Fruit fly (Drosophila melanogaster) whole organism, embryonic: ENCODE data around the gene GstO2.
A peak's percentile ranks its signal among the peaks of the same experiment; 100 is the strongest.

Source experiments
- Asciz ChIP-seq: fragments of 200-800 bp; sonication (Bioruptor generic); optimal IDR thresholded peaks from 2 replicates; lab custom pipeline; 2017; ENCODE audit warnings: missing biosample characterization, mild to moderate bottlenecking, missing genetic modification characterization, missing genetic modification reagents
- B-H2 ChIP-seq: fragments of 200-800 bp; sonication (Bioruptor generic); optimal IDR thresholded peaks from 2 replicates; lab custom pipeline; 2018; ENCODE audit warnings: missing biosample characterization, mild to moderate bottlenecking, missing genetic modification characterization
- CG10654 ChIP-seq: fragments of 200-800 bp; sonication (Bioruptor generic); optimal IDR thresholded peaks from 2 replicates; lab custom pipeline; 2016; ENCODE audit warnings: missing biosample characterization, missing genetic modification characterization
- CG1233 ChIP-seq: fragments of 200-800 bp; sonication (Bioruptor generic); optimal IDR thresholded peaks from 4 replicates; lab custom pipeline; 2018; ENCODE audit warnings: missing biosample characterization, mild to moderate bottlenecking, missing genetic modification characterization
- CG12942 ChIP-seq: fragments of 200-800 bp; sonication (Bioruptor generic); optimal IDR thresholded peaks from 3 replicates; lab custom pipeline; 2016; ENCODE audit warnings: missing biosample characterization, missing genetic modification characterization
- CG13287 ChIP-seq: fragments of 200-800 bp; sonication (Bioruptor generic); IDR thresholded peaks from 2 replicates; pipeline ENCODE4 v1.3.6; 2022; ENCODE audit warnings: missing biosample characterization, missing genetic modification characterization; ENCODE audit not compliant: partially characterized antibody
- CG13894 ChIP-seq: fragments of 200-800 bp; sonication (Bioruptor generic); optimal IDR thresholded peaks from 3 replicates; lab custom pipeline; 2018; ENCODE audit warnings: missing biosample characterization, mild to moderate bottlenecking, missing genetic modification characterization, moderate library complexity
- CG14441 ChIP-seq: fragments of 200-800 bp; sonication (Bioruptor generic); IDR thresholded peaks from 2 replicates; pipeline ENCODE4 v1.3.6; 2022; ENCODE audit warnings: missing biosample characterization, missing genetic modification characterization
- CG14667 ChIP-seq: fragments of 200-800 bp; sonication (Bioruptor generic); IDR thresholded peaks from 2 replicates; pipeline ENCODE4 v1.3.6; 2022; ENCODE audit warnings: missing biosample characterization, missing genetic modification characterization
- CG15514 ChIP-seq: fragments of 200-800 bp; sonication (Bioruptor generic); optimal IDR thresholded peaks from 3 replicates; lab custom pipeline; 2017; ENCODE audit warnings: missing biosample characterization, missing genetic modification characterization, mild to moderate bottlenecking, moderate library complexity, missing genetic modification reagents
- CG17186 ChIP-seq: fragments of 200-800 bp; sonication (Bioruptor generic); optimal IDR thresholded peaks from 3 replicates; lab custom pipeline; 2017; ENCODE audit warnings: missing biosample characterization, missing genetic modification reagents, missing genetic modification characterization
- CG18476 ChIP-seq: fragments of 200-800 bp; sonication (Bioruptor generic); optimal IDR thresholded peaks from 2 replicates; lab custom pipeline; 2016; ENCODE audit warnings: missing biosample characterization, mild to moderate bottlenecking, missing genetic modification characterization
- CG2120 ChIP-seq: fragments of 200-800 bp; sonication (Bioruptor generic); optimal IDR thresholded peaks from 3 replicates; lab custom pipeline; 2016; ENCODE audit warnings: missing biosample characterization, missing genetic modification characterization
- CG2129 ChIP-seq: fragments of 200-800 bp; sonication (Bioruptor generic); IDR thresholded peaks from 2 replicates; pipeline ENCODE4 v1.3.6; 2022; ENCODE audit warnings: missing biosample characterization, missing genetic modification characterization; ENCODE audit not compliant: partially characterized antibody
- CG2199 ChIP-seq: fragments of 200-800 bp; sonication (Bioruptor generic); IDR thresholded peaks from 3 replicates; pipeline ENCODE4 v1.3.6; 2022; ENCODE audit warnings: missing biosample characterization, missing genetic modification characterization
- CG30403 ChIP-seq: fragments of 200-800 bp; sonication (Bioruptor generic); optimal IDR thresholded peaks from 3 replicates; lab custom pipeline; 2016; ENCODE audit warnings: missing biosample characterization, missing genetic modification characterization
- CG31224 ChIP-seq: fragments of 200-800 bp; sonication (Bioruptor generic); IDR thresholded peaks from 2 replicates; pipeline ENCODE4 v1.3.6; 2022; ENCODE audit warnings: missing biosample characterization, missing genetic modification characterization
- CG31365 ChIP-seq: fragments of 200-800 bp; sonication (Bioruptor generic); optimal IDR thresholded peaks from 2 replicates; lab custom pipeline; 2018; ENCODE audit warnings: missing biosample characterization, mild to moderate bottlenecking, missing genetic modification characterization
- CG3726 ChIP-seq: fragments of 200-800 bp; sonication (Bioruptor generic); IDR thresholded peaks from 3 replicates; pipeline ENCODE4, ENCODE4 v1.3.6; 2022; ENCODE audit warnings: missing biosample characterization, missing genetic modification characterization
- CG3995 ChIP-seq: fragments of 200-800 bp; sonication (Bioruptor generic); optimal IDR thresholded peaks from 3 replicates; lab custom pipeline; 2016; ENCODE audit warnings: missing biosample characterization, missing genetic modification characterization
- CG4617 ChIP-seq: fragments of 200-800 bp; sonication (Bioruptor generic); optimal IDR thresholded peaks from 3 replicates; lab custom pipeline; 2016; ENCODE audit warnings: missing biosample characterization, missing genetic modification characterization, borderline replicate concordance
- CG4707 ChIP-seq: fragments of 200-800 bp; sonication (Bioruptor generic); optimal IDR thresholded peaks from 2 replicates; lab custom pipeline; 2018; ENCODE audit warnings: missing biosample characterization, mild to moderate bottlenecking, missing genetic modification characterization, moderate library complexity
- CG4730 ChIP-seq: fragments of 200-800 bp; sonication (Bioruptor generic); IDR thresholded peaks from 2 replicates; pipeline ENCODE4 v1.3.6; 2022; ENCODE audit warnings: missing biosample characterization, missing genetic modification characterization
- CG7271 ChIP-seq: fragments of 200-800 bp; sonication (Bioruptor generic); optimal IDR thresholded peaks from 2 replicates; lab custom pipeline; 2018; ENCODE audit warnings: missing biosample characterization, mild to moderate bottlenecking, missing genetic modification characterization, moderate library complexity
- CG7839 ChIP-seq: fragments of 200-800 bp; sonication (Bioruptor generic); optimal IDR thresholded peaks from 3 replicates; lab custom pipeline; 2018; ENCODE audit warnings: missing biosample characterization, mild to moderate bottlenecking, missing genetic modification characterization, moderate library complexity
- CG8359 ChIP-seq: fragments of 200-800 bp; sonication (Bioruptor generic); optimal IDR thresholded peaks from 2 replicates; lab custom pipeline; 2017; ENCODE audit warnings: missing biosample characterization, mild to moderate bottlenecking, missing genetic modification characterization, borderline replicate concordance
- CG8388 ChIP-seq: fragments of 200-800 bp; sonication (Bioruptor generic); optimal IDR thresholded peaks from 2 replicates; lab custom pipeline; 2019; ENCODE audit warnings: missing biosample characterization, mild to moderate bottlenecking, missing genetic modification characterization, moderate library complexity
- CG9215 ChIP-seq: fragments of 200-800 bp; sonication (Bioruptor generic); IDR thresholded peaks from 2 replicates; pipeline ENCODE4 v1.3.6; 2022; ENCODE audit warnings: missing biosample characterization, missing genetic modification characterization
- CG9817 ChIP-seq: fragments of 200-800 bp; sonication (Bioruptor generic); optimal IDR thresholded peaks from 2 replicates; lab custom pipeline; 2018; ENCODE audit warnings: missing biosample characterization, mild to moderate bottlenecking, missing genetic modification characterization, moderate library complexity
- CG9876 ChIP-seq: fragments of 200-800 bp; sonication (Bioruptor generic); optimal IDR thresholded peaks from 2 replicates; lab custom pipeline; 2016; ENCODE audit warnings: missing biosample characterization, missing genetic modification characterization
- Drgx ChIP-seq: fragments of 200-800 bp; sonication (Bioruptor generic); IDR thresholded peaks from 2 replicates; pipeline ENCODE4 v1.3.6; 2022; ENCODE audit warnings: missing biosample characterization, missing genetic modification characterization
- E2f1 ChIP-seq: fragments of 200-800 bp; sonication (Bioruptor generic); IDR thresholded peaks from 2 replicates; pipeline ENCODE4 v1.3.6; 2022; ENCODE audit warnings: missing biosample characterization, missing genetic modification characterization
- Elba2 ChIP-seq: fragments of 200-800 bp; sonication (Bioruptor generic); optimal IDR thresholded peaks from 3 replicates; lab custom pipeline; 2016; ENCODE audit warnings: missing biosample characterization, missing genetic modification characterization
- HLH3B ChIP-seq: fragments of 200-800 bp; sonication (Bioruptor generic); IDR thresholded peaks from 2 replicates; pipeline ENCODE4 v1.3.6; 2022; ENCODE audit warnings: missing biosample characterization, missing genetic modification characterization
- Max ChIP-seq: fragments of 200-800 bp; sonication (Bioruptor generic); optimal IDR thresholded peaks from 2 replicates; lab custom pipeline; 2016; ENCODE audit warnings: missing biosample characterization, mild to moderate bottlenecking, missing genetic modification characterization
- Mes4 ChIP-seq: fragments of 200-800 bp; sonication (Bioruptor generic); optimal IDR thresholded peaks from 2 replicates; lab custom pipeline; 2016; ENCODE audit warnings: missing biosample characterization, missing genetic modification characterization
- Ravus ChIP-seq: fragments of 200-800 bp; sonication (Bioruptor generic); IDR thresholded peaks from 2 replicates; pipeline ENCODE4 v1.3.6; 2022; ENCODE audit warnings: missing biosample characterization, missing genetic modification characterization
- Scr ChIP-seq: fragments of 200-800 bp; sonication (Bioruptor generic); IDR thresholded peaks from 2 replicates; pipeline ENCODE4 v1.3.6; 2022; ENCODE audit warnings: missing biosample characterization, missing genetic modification characterization; ENCODE audit not compliant: partially characterized antibody
- Ssrp ChIP-seq: fragments of 200-800 bp; sonication (Bioruptor generic); optimal IDR thresholded peaks from 2 replicates; lab custom pipeline; 2018; ENCODE audit warnings: missing biosample characterization, mild to moderate bottlenecking, missing genetic modification characterization, moderate library complexity
- eve ChIP-seq, 2 experiments: fragments of >200 bp; optimal IDR thresholded peaks; 2 replicates each; lab custom pipeline; 2017; ENCODE audit warnings: missing biosample characterization in 2 of 2, missing genetic modification characterization in 2 of 2
- grau ChIP-seq: fragments of 200-800 bp; optimal IDR thresholded peaks from 3 replicates; lab custom pipeline; 2019; ENCODE audit warnings: missing biosample characterization, mild to moderate bottlenecking, missing genetic modification characterization, moderate library complexity
- h ChIP-seq: fragments of >200 bp; optimal IDR thresholded peaks from 2 replicates; lab custom pipeline; 2017
- hkb ChIP-seq, 2 experiments: fragments of 200-800 bp in 1 of 2; fragments of >200 bp in 1 of 2; sonication (Bioruptor generic) in 1 of 2; IDR thresholded peaks in 1 of 2; optimal IDR thresholded peaks in 1 of 2; 2 replicates each; pipeline versions ENCODE4 v1.3.6 to Lab custom; 2017 to 2022; ENCODE audit warnings: missing biosample characterization in 1 of 2, missing genetic modification characterization in 1 of 2
- maf-S ChIP-seq: fragments of 200-800 bp; sonication (Bioruptor generic); optimal IDR thresholded peaks from 2 replicates; lab custom pipeline; 2016; ENCODE audit warnings: missing biosample characterization, missing genetic modification characterization
- pnt ChIP-seq: fragments of 200-800 bp; sonication (Bioruptor generic); optimal IDR thresholded peaks from 3 replicates; lab custom pipeline; 2016; ENCODE audit warnings: missing biosample characterization, missing genetic modification characterization
- psq ChIP-seq: fragments of 200-800 bp; sonication (Bioruptor generic); optimal IDR thresholded peaks from 2 replicates; lab custom pipeline; 2017; ENCODE audit warnings: missing biosample characterization, missing genetic modification characterization
- salm ChIP-seq: fragments of 200-800 bp; sonication (Bioruptor generic); optimal IDR thresholded peaks from 2 replicates; lab custom pipeline; 2018; ENCODE audit warnings: missing biosample characterization, mild to moderate bottlenecking, missing genetic modification characterization
- slou ChIP-seq: fragments of 200-800 bp; sonication (Bioruptor generic); optimal IDR thresholded peaks from 3 replicates; lab custom pipeline; 2016; ENCODE audit warnings: missing biosample characterization, missing genetic modification characterization
- stwl ChIP-seq: fragments of 200-800 bp; sonication (Bioruptor generic); optimal IDR thresholded peaks from 3 replicates; lab custom pipeline; 2018; ENCODE audit warnings: missing biosample characterization, mild to moderate bottlenecking, missing genetic modification characterization, moderate library complexity
- vnd ChIP-seq: fragments of 200-800 bp; sonication (Bioruptor generic); IDR thresholded peaks from 3 replicates; pipeline ENCODE4 v1.3.6; 2022; ENCODE audit warnings: missing biosample characterization, missing genetic modification characterization; ENCODE audit not compliant: partially characterized antibody
- yki ChIP-seq: fragments of >200 bp; optimal IDR thresholded peaks from 3 replicates; lab custom pipeline; 2018

The GstO2 gene

DNA sequence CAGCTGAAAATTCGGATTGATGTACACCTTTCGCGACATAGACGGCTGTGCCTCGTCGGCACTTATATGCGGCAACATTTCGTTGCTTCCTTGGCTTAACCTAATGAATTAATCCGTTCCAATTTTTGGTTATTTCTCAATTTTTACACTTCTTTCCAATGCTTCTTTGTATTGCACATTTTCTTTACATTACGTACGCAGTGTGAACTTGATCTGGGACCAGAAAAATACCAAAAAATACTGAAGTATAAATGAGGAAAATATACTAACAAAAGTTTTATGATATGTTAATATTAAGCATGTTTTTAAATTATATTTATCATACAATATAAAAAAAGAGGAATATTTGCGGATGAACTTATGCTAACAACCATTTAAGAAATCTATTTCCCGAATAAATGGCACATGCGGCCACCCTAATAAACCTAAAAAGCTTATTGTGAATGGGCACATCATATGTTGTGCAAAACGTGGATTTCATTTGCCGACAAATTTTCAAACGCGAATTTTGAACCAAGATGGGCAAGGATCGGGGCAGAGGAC is 13.7 kb downstream of the GstO2 start, which contains the start of the genes ZC3H3 and Pus7 (continued):
- TF ChIP-seq Asciz (no peak), eve (GFP tag; optimal IDR thresholded peaks at IDR 0.05; lab: Kevin White, UChicago) (no peak), CG1233 (GFP tag; lab: Kevin White, UChicago) (no peak), hkb (optimal IDR thresholded peaks at IDR 0.05; lab: Kevin White, UChicago) (no peak), hkb (GFP tag; IDR thresholded peaks at IDR 0.05; lab: Robert Waterston, UW) (peak; percentile 18; the same call in 1 of the 2 replicates), HLH3B (no peak), CG2199 (GFP tag; lab: Robert Waterston, UW) (no peak), Scr (no peak), psq (GFP tag; lab: Kevin White, UChicago) (no peak), CG13894 (no peak), CG8359 (GFP tag; lab: Kevin White, UChicago) (no peak), h (lab: Kevin White, UChicago) (no peak), CG4617 (peak; percentile 65), B-H2 (GFP tag; lab: Kevin White, UChicago) (no peak), CG4707 (GFP tag; lab: Kevin White, UChicago) (no peak), E2f1 (GFP tag; lab: Robert Waterston, UW) (no peak), CG9215 (no peak), vnd (no peak), salm (tag; lab: Kevin White, UChicago) (no peak), CG13287 (GFP tag; lab: Robert Waterston, UW) (peak; percentile 47), CG2120 (peak; percentile 4), CG8388 (GFP tag; lab: Kevin White, UChicago) (no peak), CG10654 (GFP tag; lab: Kevin White, UChicago) (peak; percentile 4), CG3995 (no peak), grau (tag; lab: Kevin White, UChicago) (peak; percentile 26), maf-S (no peak), Mes4 (no peak), CG2129 (GFP tag; lab: Robert Waterston, UW) (no peak), CG4730 (GFP tag; lab: Robert Waterston, UW) (no peak), CG15514 (GFP tag; lab: Kevin White, UChicago) (peak; percentile 42), yki (no peak), CG9876 (GFP tag; lab: Kevin White, UChicago) (no peak), CG7271 (tag; lab: Kevin White, UChicago) (no peak), CG18476 (GFP tag; lab: Kevin White, UChicago) (no peak), CG31224 (GFP tag; lab: Robert Waterston, UW) (no peak), Max (GFP tag; lab: Kevin White, UChicago) (peak; percentile 31), Ravus (GFP tag; lab: Robert Waterston, UW) (no peak), stwl (peak; percentile 45), CG9817 (no peak), CG17186 (GFP tag; lab: Kevin White, UChicago) (no peak), CG3726 (GFP tag; lab: Robert Waterston, UW) (no peak), slou (no peak), CG30403 (GFP tag; lab: Kevin White, UChicago) (no peak), Elba2 (peak; percentile 17), Drgx (GFP tag; lab: Robert Waterston, UW) (no peak), CG31365 (tag; lab: Kevin White, UChicago) (no peak), CG12942 (GFP tag; lab: Kevin White, UChicago) (no peak), CG14667 (no peak), pnt (no peak), CG7839 (tag; lab: Kevin White, UChicago) (no peak), Ssrp (tag; lab: Kevin White, UChicago) (no peak), CG14441 (no peak)
